Fruit fly (Drosophila melanogaster): Measurements from ENCODE around the gene nebu.

Gene nebu

dm6 chr3L:12803159-12804034 is 39.5 kb downstream of the nebu start (continued):
- TF ChIP-seq Dll (GFP tag; IDR thresholded peaks at IDR 0.05; ENCODE audit: partially characterized antibody) = no peak
- TF ChIP-seq MBD-R2 (GFP tag; IDR thresholded peaks at IDR 0.05) = peak; percentile 39
- 0 out of 2 replicates have a peak, but pooled peaks have one; percentile 28 for TF ChIP-seq CG3847 (GFP tag; IDR thresholded peaks at IDR 0.05)
- no peak for TF ChIP-seq Awh (GFP tag; IDR thresholded peaks at IDR 0.05)
- no peak for TF ChIP-seq dan (GFP tag; IDR thresholded peaks at IDR 0.05)
- no peak for TF ChIP-seq CG14667 (GFP tag; IDR thresholded peaks at IDR 0.05)
- peak; percentile 32 for TF ChIP-seq CG16863 (GFP tag; optimal IDR thresholded peaks at IDR 0.05)
- no peak for TF ChIP-seq Hr78 (GFP tag; optimal IDR thresholded peaks at IDR 0.05)
- no peak for TF ChIP-seq NC2β (GFP tag; optimal IDR thresholded peaks at IDR 0.05)
- peak; percentile 67 for TF ChIP-seq CG11504 (tag; optimal IDR thresholded peaks at IDR 0.05)
- no peak for TF ChIP-seq salm (tag; optimal IDR thresholded peaks at IDR 0.05)
- TF ChIP-seq CG9876 (GFP tag; optimal IDR thresholded peaks at IDR 0.05) = no peak
- TF ChIP-seq z (GFP tag; IDR thresholded peaks at IDR 0.05) = no peak
- TF ChIP-seq CG13894 (tag; optimal IDR thresholded peaks at IDR 0.05) = peak; percentile 56
- no peak for TF ChIP-seq CG10654 (GFP tag; optimal IDR thresholded peaks at IDR 0.05)
- no peak for TF ChIP-seq CG33557 (GFP tag; optimal IDR thresholded peaks at IDR 0.05)
- 0 out of 2 replicates have a peak, but pooled peaks have one; percentile 30 for TF ChIP-seq Oaz (GFP tag; IDR thresholded peaks at IDR 0.05)
- TF ChIP-seq Sin3A (optimal IDR thresholded peaks at IDR 0.05) = no peak
- TF ChIP-seq wor (GFP tag; IDR thresholded peaks at IDR 0.05) = no peak
- TF ChIP-seq Nf-YC (tag; optimal IDR thresholded peaks at IDR 0.05) = peak; percentile 33
- peak; percentile 56 for TF ChIP-seq al (GFP tag; IDR thresholded peaks at IDR 0.05)
- no peak; the same call in 1 of the 2 replicates for TF ChIP-seq CG16779 (GFP tag; IDR thresholded peaks at IDR 0.05)
- peak; percentile 51 for TF ChIP-seq CG9437 (GFP tag; optimal IDR thresholded peaks at IDR 0.05)
- no peak for TF ChIP-seq Drgx (GFP tag; IDR thresholded peaks at IDR 0.05)
- TF ChIP-seq Nf-YB (GFP tag; optimal IDR thresholded peaks at IDR 0.05) = peak; percentile 20
- peak in 1 of 2 experiments; percentile 9 for TF ChIP-seq chif (GFP tag; optimal IDR thresholded peaks at IDR 0.05)
- TF ChIP-seq CG13775 (GFP tag; optimal IDR thresholded peaks at IDR 0.05) = peak; percentile 61
- no peak for TF ChIP-seq CG30431 (GFP tag; optimal IDR thresholded peaks at IDR 0.05)
- no peak for TF ChIP-seq Lim3 (GFP tag; IDR thresholded peaks at IDR 0.05)
- no peak for TF ChIP-seq CG10321 (GFP tag; IDR thresholded peaks at IDR 0.05)
- no peak for TF ChIP-seq CG2116 (GFP tag; optimal IDR thresholded peaks at IDR 0.05)
- TF ChIP-seq CG9727 (GFP tag; optimal IDR thresholded peaks at IDR 0.05) = peak; percentile 77
- no peak for TF ChIP-seq Lhr (GFP tag; optimal IDR thresholded peaks at IDR 0.05)
- TF ChIP-seq ap (GFP tag; IDR thresholded peaks at IDR 0.05) = no peak
- peak; percentile 54 for TF ChIP-seq HLH54F (GFP tag; optimal IDR thresholded peaks at IDR 0.05)
- no peak for TF ChIP-seq Gug (GFP tag; IDR thresholded peaks at IDR 0.05)
- TF ChIP-seq bbx (GFP tag; IDR thresholded peaks at IDR 0.05; ENCODE audit: partially characterized antibody) = no peak
- no peak for TF ChIP-seq trh (GFP tag; optimal IDR thresholded peaks at IDR 0.05)
- no peak for TF ChIP-seq D19A (tag; optimal IDR thresholded peaks at IDR 0.05)
- no peak for TF ChIP-seq cad (GFP tag; optimal IDR thresholded peaks at IDR 0.05)
- no peak for TF ChIP-seq HLH3B (GFP tag; IDR thresholded peaks at IDR 0.05)
- TF ChIP-seq CG18619 (GFP tag; optimal IDR thresholded peaks at IDR 0.05) = peak; percentile 80
- peak; percentile 16 for TF ChIP-seq Hr3 (GFP tag; optimal IDR thresholded peaks at IDR 0.05)
- peak; percentile 40 for TF ChIP-seq CG15514 (GFP tag; optimal IDR thresholded peaks at IDR 0.05)
- peak; percentile 62 for TF ChIP-seq lilli (GFP tag; optimal IDR thresholded peaks at IDR 0.05)
- peak; percentile 66 for TF ChIP-seq CG7839 (tag; optimal IDR thresholded peaks at IDR 0.05)
- no peak for TF ChIP-seq MTF-1 (GFP tag; optimal IDR thresholded peaks at IDR 0.05; ENCODE audit: borderline replicate concordance)
- no peak for TF ChIP-seq schlank (tag; optimal IDR thresholded peaks at IDR 0.05)
- peak; percentile 16 for TF ChIP-seq CG1233 (GFP tag; optimal IDR thresholded peaks at IDR 0.05)
- no peak for TF ChIP-seq CG1647 (GFP tag; optimal IDR thresholded peaks at IDR 0.05)
